Fruit fly (Drosophila melanogaster) whole organism, embryonic: Measurements from ENCODE around the gene CG14537.

Experiments used
- BEAF-32 ChIP-seq: fragments of 200-800 bp; sonication (Bioruptor generic); optimal IDR thresholded peaks from 3 replicates; lab custom pipeline; 2017; ENCODE audit warnings: missing biosample characterization, missing genetic modification characterization, mild to moderate bottlenecking, moderate library complexity, missing genetic modification reagents
- CG10267 ChIP-seq: fragments of 200-800 bp; sonication (Bioruptor generic); optimal IDR thresholded peaks from 2 replicates; lab custom pipeline; 2018; ENCODE audit warnings: missing biosample characterization, mild to moderate bottlenecking, missing genetic modification characterization, moderate library complexity
- CG10431 ChIP-seq: fragments of 200-800 bp; sonication (Bioruptor generic); optimal IDR thresholded peaks from 3 replicates; lab custom pipeline; 2018; ENCODE audit warnings: missing biosample characterization, mild to moderate bottlenecking, missing genetic modification characterization
- CG11398 ChIP-seq: fragments of 200-800 bp; sonication (Bioruptor generic); optimal IDR thresholded peaks from 2 replicates; lab custom pipeline; 2016; ENCODE audit warnings: missing biosample characterization, missing genetic modification characterization
- CG12299 ChIP-seq: fragments of 200-800 bp; sonication (Bioruptor generic); optimal IDR thresholded peaks from 2 replicates; lab custom pipeline; 2018; ENCODE audit warnings: missing biosample characterization, mild to moderate bottlenecking, missing genetic modification characterization
- CG12391 ChIP-seq: fragments of 200-800 bp; sonication (Bioruptor generic); optimal IDR thresholded peaks from 3 replicates; lab custom pipeline; 2018; ENCODE audit warnings: missing biosample characterization, mild to moderate bottlenecking, missing genetic modification characterization, moderate library complexity
- CG13123 ChIP-seq: fragments of 200-800 bp; sonication (Bioruptor generic); optimal IDR thresholded peaks from 2 replicates; lab custom pipeline; 2016; ENCODE audit warnings: missing biosample characterization, missing genetic modification characterization
- CG14014 ChIP-seq: fragments of 200-800 bp; sonication (Bioruptor generic); IDR thresholded peaks from 2 replicates; pipeline ENCODE4 v1.3.6; 2022; ENCODE audit warnings: missing biosample characterization, missing genetic modification characterization
- CG14441 ChIP-seq: fragments of 200-800 bp; sonication (Bioruptor generic); IDR thresholded peaks from 2 replicates; pipeline ENCODE4 v1.3.6; 2022; ENCODE audit warnings: missing biosample characterization, missing genetic modification characterization
- CG1647 ChIP-seq: fragments of 200-800 bp; sonication (Bioruptor generic); optimal IDR thresholded peaks from 3 replicates; lab custom pipeline; 2016; ENCODE audit warnings: missing biosample characterization, missing genetic modification characterization
- CG17385 ChIP-seq: fragments of 200-800 bp; sonication (Bioruptor generic); optimal IDR thresholded peaks from 3 replicates; lab custom pipeline; 2018; ENCODE audit warnings: missing biosample characterization, mild to moderate bottlenecking, missing genetic modification characterization
- CG31365 ChIP-seq: fragments of 200-800 bp; sonication (Bioruptor generic); optimal IDR thresholded peaks from 2 replicates; lab custom pipeline; 2018; ENCODE audit warnings: missing biosample characterization, mild to moderate bottlenecking, missing genetic modification characterization
- CG31441 ChIP-seq: fragments of 200-800 bp; sonication (Bioruptor generic); IDR thresholded peaks from 2 replicates; pipeline ENCODE4 v1.3.6; 2022; ENCODE audit warnings: missing biosample characterization, missing genetic modification characterization
- CG32772 ChIP-seq: fragments of 200-800 bp; sonication (Bioruptor generic); IDR thresholded peaks from 2 replicates; pipeline ENCODE4 v1.3.6; 2022; ENCODE audit warnings: missing biosample characterization, missing genetic modification characterization
- CG4282 ChIP-seq: fragments of 200-800 bp; sonication (Bioruptor generic); optimal IDR thresholded peaks from 2 replicates; lab custom pipeline; 2016; ENCODE audit warnings: missing biosample characterization, missing genetic modification characterization
- CG43689 ChIP-seq: fragments of 200-800 bp; sonication (Bioruptor generic); IDR thresholded peaks from 2 replicates; pipeline ENCODE4 v1.3.6; 2022; ENCODE audit warnings: missing biosample characterization, missing genetic modification characterization
- CG4424 ChIP-seq: fragments of 200-800 bp; sonication (Bioruptor generic); optimal IDR thresholded peaks from 3 replicates; lab custom pipeline; 2016; ENCODE audit warnings: missing biosample characterization, missing genetic modification characterization
- CG5180 ChIP-seq: fragments of 200-800 bp; sonication (Bioruptor generic); optimal IDR thresholded peaks from 3 replicates; lab custom pipeline; 2017; ENCODE audit warnings: missing biosample characterization, missing genetic modification characterization, mild to moderate bottlenecking, moderate library complexity, missing genetic modification reagents
- CG5245 ChIP-seq: fragments of 200-800 bp; sonication (Bioruptor generic); optimal IDR thresholded peaks from 3 replicates; lab custom pipeline; 2016; ENCODE audit warnings: missing biosample characterization, missing genetic modification characterization
- CG6689 ChIP-seq: fragments of 200-800 bp; sonication (Bioruptor generic); IDR thresholded peaks from 2 replicates; pipeline ENCODE4 v1.3.6; 2022; ENCODE audit warnings: missing biosample characterization, missing genetic modification characterization
- CG7271 ChIP-seq: fragments of 200-800 bp; sonication (Bioruptor generic); optimal IDR thresholded peaks from 2 replicates; lab custom pipeline; 2018; ENCODE audit warnings: missing biosample characterization, mild to moderate bottlenecking, missing genetic modification characterization, moderate library complexity
- CG7987 ChIP-seq: fragments of 200-800 bp; sonication (Bioruptor generic); optimal IDR thresholded peaks from 2 replicates; lab custom pipeline; 2018; ENCODE audit warnings: missing biosample characterization, mild to moderate bottlenecking, missing genetic modification characterization, moderate library complexity
- CG8290 ChIP-seq, 3 experiments: fragments of 200-800 bp; sonication (Bioruptor generic); optimal IDR thresholded peaks; 2 replicates each; lab custom pipeline; 2016 to 2019; ENCODE audit warnings: missing biosample characterization in 3 of 3, missing genetic modification characterization in 3 of 3, mild to moderate bottlenecking in 2 of 3, moderate library complexity in 1 of 3
- CG8478 ChIP-seq: fragments of >200 bp; optimal IDR thresholded peaks from 2 replicates; lab custom pipeline; 2018
- CG9797 ChIP-seq: fragments of 200-800 bp; sonication (Bioruptor generic); optimal IDR thresholded peaks from 3 replicates; lab custom pipeline; 2018; ENCODE audit warnings: missing biosample characterization, mild to moderate bottlenecking, missing genetic modification characterization
- CG9876 ChIP-seq: fragments of 200-800 bp; sonication (Bioruptor generic); optimal IDR thresholded peaks from 2 replicates; lab custom pipeline; 2016; ENCODE audit warnings: missing biosample characterization, missing genetic modification characterization
- CTCF ChIP-seq: fragments of 200-800 bp; sonication (Bioruptor generic); optimal IDR thresholded peaks from 2 replicates; lab custom pipeline; 2017; ENCODE audit warnings: missing biosample characterization, mild to moderate bottlenecking, missing genetic modification characterization, moderate library complexity
- Eip74EF ChIP-seq, 2 experiments: fragments of 200-800 bp in 1 of 2; fragments of >200 bp in 1 of 2; sonication (Bioruptor generic) in 1 of 2; optimal IDR thresholded peaks; 2 replicates each; lab custom pipeline; 2017 to 2019; ENCODE audit warnings: missing biosample characterization in 2 of 2, missing genetic modification characterization in 2 of 2, mild to moderate bottlenecking in 1 of 2, moderate library complexity in 1 of 2
- Ets65A ChIP-seq: fragments of 200-800 bp; sonication (Bioruptor generic); peaks from one replicate; lab custom pipeline; 2016; ENCODE audit warnings: missing biosample characterization, missing genetic modification characterization
- MTF-1 ChIP-seq: fragments of 200-800 bp; sonication (Bioruptor generic); optimal IDR thresholded peaks from 2 replicates; lab custom pipeline; 2018; ENCODE audit warnings: missing biosample characterization, mild to moderate bottlenecking, missing genetic modification characterization, borderline replicate concordance
- Myb ChIP-seq: fragments of 200-800 bp; sonication (Bioruptor generic); optimal IDR thresholded peaks from 2 replicates; lab custom pipeline; 2016; ENCODE audit warnings: missing biosample characterization, missing genetic modification characterization
- chn ChIP-seq: fragments of 200-800 bp; sonication (Bioruptor generic); optimal IDR thresholded peaks from 2 replicates; lab custom pipeline; 2016; ENCODE audit warnings: missing biosample characterization, missing genetic modification characterization
- dmrt11E ChIP-seq: fragments of 200-800 bp; sonication (Bioruptor generic); optimal IDR thresholded peaks from 3 replicates; lab custom pipeline; 2018; ENCODE audit warnings: missing biosample characterization, mild to moderate bottlenecking, missing genetic modification characterization, moderate library complexity
- emc ChIP-seq: fragments of 200-800 bp; sonication (Bioruptor generic); optimal IDR thresholded peaks from 2 replicates; lab custom pipeline; 2016; ENCODE audit warnings: missing biosample characterization, missing genetic modification characterization
- fru ChIP-seq: fragments of >200 bp; optimal IDR thresholded peaks from 2 replicates; lab custom pipeline; 2017
- fu2 ChIP-seq: fragments of 200-800 bp; sonication (Bioruptor generic); optimal IDR thresholded peaks from 2 replicates; lab custom pipeline; 2016; ENCODE audit warnings: missing biosample characterization, missing genetic modification characterization
- her ChIP-seq: fragments of 200-800 bp; sonication (Bioruptor generic); optimal IDR thresholded peaks from 2 replicates; lab custom pipeline; 2016; ENCODE audit warnings: missing biosample characterization, missing genetic modification characterization
- hkb ChIP-seq, 2 experiments: fragments of 200-800 bp in 1 of 2; fragments of >200 bp in 1 of 2; sonication (Bioruptor generic) in 1 of 2; IDR thresholded peaks in 1 of 2; optimal IDR thresholded peaks in 1 of 2; 2 replicates each; pipeline versions ENCODE4 v1.3.6 to Lab custom; 2017 to 2022; ENCODE audit warnings: missing biosample characterization in 1 of 2, missing genetic modification characterization in 1 of 2
- kah ChIP-seq: fragments of 200-800 bp; sonication (Bioruptor generic); optimal IDR thresholded peaks from 2 replicates; lab custom pipeline; 2018; ENCODE audit warnings: missing biosample characterization, mild to moderate bottlenecking, missing genetic modification characterization
- nerfin-2 ChIP-seq: fragments of 200-800 bp; sonication (Bioruptor generic); IDR thresholded peaks from 2 replicates; pipeline ENCODE4 v1.3.6; 2022; ENCODE audit warnings: missing biosample characterization, missing genetic modification characterization; ENCODE audit not compliant: partially characterized antibody
- nom ChIP-seq: fragments of 200-800 bp; sonication (Bioruptor generic); optimal IDR thresholded peaks from 2 replicates; lab custom pipeline; 2017; ENCODE audit warnings: missing biosample characterization, missing genetic modification characterization, mild to moderate bottlenecking, moderate library complexity, missing genetic modification reagents
- pzg ChIP-seq: fragments of 200-800 bp; sonication (Bioruptor generic); optimal IDR thresholded peaks from 3 replicates; lab custom pipeline; 2018; ENCODE audit warnings: missing biosample characterization, mild to moderate bottlenecking, missing genetic modification characterization, moderate library complexity
- repo ChIP-seq: fragments of 200-800 bp; sonication (Bioruptor generic); optimal IDR thresholded peaks from 2 replicates; lab custom pipeline; 2016; ENCODE audit warnings: missing biosample characterization, missing genetic modification characterization
- schlank ChIP-seq: fragments of 200-800 bp; sonication (Bioruptor generic); optimal IDR thresholded peaks from 2 replicates; lab custom pipeline; 2018; ENCODE audit warnings: missing biosample characterization, mild to moderate bottlenecking, missing genetic modification characterization
- sens-2 ChIP-seq: fragments of 200-800 bp; sonication (Bioruptor generic); IDR thresholded peaks from 2 replicates; pipeline ENCODE4 v1.3.6; 2022; ENCODE audit warnings: missing biosample characterization, missing genetic modification characterization
- so ChIP-seq: fragments of 200-800 bp; sonication (Bioruptor generic); IDR thresholded peaks from 3 replicates; pipeline ENCODE4 v1.3.6; 2022; ENCODE audit warnings: missing biosample characterization, missing genetic modification characterization
- sr ChIP-seq: fragments of 200-800 bp; sonication (Bioruptor generic); IDR thresholded peaks from 3 replicates; pipeline ENCODE4 v1.3.6; 2022; ENCODE audit warnings: missing biosample characterization, missing genetic modification characterization
- tna ChIP-seq: fragments of 200-800 bp; sonication (Bioruptor generic); IDR thresholded peaks from 2 replicates; pipeline ENCODE4 v1.3.6; 2022; ENCODE audit warnings: missing biosample characterization, missing genetic modification characterization; ENCODE audit not compliant: partially characterized antibody
- ttk ChIP-seq: fragments of 200-800 bp; sonication (Bioruptor generic); IDR thresholded peaks from 2 replicates; pipeline ENCODE4 v2.1.2; 2022; ENCODE audit warnings: missing biosample characterization, missing genetic modification characterization
- vvl ChIP-seq: fragments of 200-800 bp; sonication (Bioruptor generic); IDR thresholded peaks from 2 replicates; pipeline ENCODE4 v1.3.6; 2022; ENCODE audit warnings: missing biosample characterization, missing genetic modification characterization
- wdn ChIP-seq: fragments of 200-800 bp; sonication (Bioruptor generic); IDR thresholded peaks from 2 replicates; pipeline ENCODE4 v1.3.6; 2022; ENCODE audit warnings: missing biosample characterization, missing genetic modification characterization
- zf30C ChIP-seq: fragments of 200-800 bp; sonication (Bioruptor generic); optimal IDR thresholded peaks from 3 replicates; lab custom pipeline; 2018; ENCODE audit warnings: missing biosample characterization, mild to moderate bottlenecking, missing genetic modification characterization

CG14537 gene

dm6 chr2L:7890654-7891114 lies 50.4 kb downstream of the CG14537 start, which contains the start of gene Spn28Db (continued):
- TF ChIP-seq ttk (GFP tag; lab: Robert Waterston, UW) (no peak), CG13123 (GFP tag; lab: Kevin White, UChicago) (peak; percentile 1), CG17385 (GFP tag; lab: Kevin White, UChicago) (no peak), chn (GFP tag; lab: Kevin White, UChicago) (peak; percentile 2), fu2 (GFP tag; lab: Kevin White, UChicago) (no peak), hkb (optimal IDR thresholded peaks at IDR 0.05; lab: Kevin White, UChicago) (no peak), hkb (GFP tag; IDR thresholded peaks at IDR 0.05; lab: Robert Waterston, UW) (no peak), CG32772 (GFP tag; lab: Robert Waterston, UW) (no peak), CG5180 (no peak), CG9797 (GFP tag; lab: Kevin White, UChicago) (no peak), CG12299 (tag; lab: Kevin White, UChicago) (no peak), so (GFP tag; lab: Robert Waterston, UW) (no peak), Myb (GFP tag; lab: Kevin White, UChicago) (peak; percentile 76), vvl (GFP tag; lab: Robert Waterston, UW) (no peak), CG8290 (GFP tag; optimal IDR thresholded peaks at IDR 0.05; lab: Kevin White, UChicago) (peak; percentile 6), CG8290 (tag; optimal IDR thresholded peaks at IDR 0.05; lab: Kevin White, UChicago) (no peak), CG43689 (GFP tag; lab: Robert Waterston, UW) (no peak), CG10431 (no peak), CG4424 (GFP tag; lab: Kevin White, UChicago) (no peak), BEAF-32 (GFP tag; lab: Kevin White, UChicago) (no peak), zf30C (no peak), CG9876 (GFP tag; lab: Kevin White, UChicago) (peak; percentile 39), sens-2 (no peak), CG1647 (GFP tag; lab: Kevin White, UChicago) (no peak), emc (GFP tag; lab: Kevin White, UChicago) (no peak), sr (no peak), CG5245 (GFP tag; lab: Kevin White, UChicago) (no peak), CTCF (GFP tag; lab: Kevin White, UChicago) (peak; percentile 97), CG7987 (GFP tag; lab: Kevin White, UChicago) (no peak), CG31441 (GFP tag; lab: Robert Waterston, UW) (no peak), nom (GFP tag; lab: Kevin White, UChicago) (no peak), CG4282 (no peak), MTF-1 (GFP tag; lab: Kevin White, UChicago) (no peak), Eip74EF (GFP tag; optimal IDR thresholded peaks at IDR 0.05; lab: Kevin White, UChicago) (no peak), CG31365 (tag; lab: Kevin White, UChicago) (peak; percentile 22), CG7271 (no peak), kah (GFP tag; lab: Kevin White, UChicago) (no peak), CG8478 (lab: Kevin White, UChicago) (no peak), schlank (tag; lab: Kevin White, UChicago) (no peak), wdn (GFP tag; lab: Robert Waterston, UW) (no peak), repo (GFP tag; lab: Kevin White, UChicago) (no peak), CG11398 (no peak), her (GFP tag; lab: Kevin White, UChicago) (no peak), Ets65A (GFP tag; lab: Kevin White, UChicago) (peak; percentile 84), dmrt11E (no peak), CG14014 (GFP tag; lab: Robert Waterston, UW) (no peak), fru (lab: Kevin White, UChicago) (no peak), pzg (GFP tag; lab: Kevin White, UChicago) (no peak), CG14441 (GFP tag; lab: Robert Waterston, UW) (no peak), CG6689 (GFP tag; lab: Robert Waterston, UW) (no peak), tna (no peak), nerfin-2 (GFP tag; lab: Robert Waterston, UW) (no peak), CG10267 (tag; lab: Kevin White, UChicago) (peak; percentile 22), CG12391 (no peak)
